Worm (Caenorhabditis elegans) whole organism, L2 larva: ENCODE measurements around the gene ZK470.1.

Experiments used
- aly-2 ChIP-seq: fragments of 150-350 bp; optimal IDR thresholded peaks from 2 replicates; lab custom pipeline; 2014; ENCODE audit warnings: missing biosample characterization, missing genetic modification characterization
- ama-1 ChIP-seq: fragments of 150-350 bp; optimal IDR thresholded peaks from 2 replicates; lab custom pipeline; 2018; ENCODE audit warnings: inconsistent platforms
- nhr-11 ChIP-seq: fragments of 150-350 bp; optimal IDR thresholded peaks from 2 replicates; lab custom pipeline; 2014; ENCODE audit warnings: missing biosample characterization, missing genetic modification characterization
- unc-55 ChIP-seq: fragments of 150-350 bp; sonication (generic microtip); optimal IDR thresholded peaks from 3 replicates; lab custom pipeline; 2014; ENCODE audit warnings: missing biosample characterization, missing genetic modification reagents, missing genetic modification characterization
- unc-62 ChIP-seq: fragments of 150-350 bp; optimal IDR thresholded peaks from 2 replicates; lab custom pipeline; 2014; ENCODE audit warnings: missing biosample characterization, missing genetic modification reagents, missing genetic modification characterization
- ztf-11 ChIP-seq: sonication (generic microtip); optimal IDR thresholded peaks from 2 replicates; lab custom pipeline; 2017; ENCODE audit warnings: missing biosample characterization, missing genetic modification characterization

DNA sequence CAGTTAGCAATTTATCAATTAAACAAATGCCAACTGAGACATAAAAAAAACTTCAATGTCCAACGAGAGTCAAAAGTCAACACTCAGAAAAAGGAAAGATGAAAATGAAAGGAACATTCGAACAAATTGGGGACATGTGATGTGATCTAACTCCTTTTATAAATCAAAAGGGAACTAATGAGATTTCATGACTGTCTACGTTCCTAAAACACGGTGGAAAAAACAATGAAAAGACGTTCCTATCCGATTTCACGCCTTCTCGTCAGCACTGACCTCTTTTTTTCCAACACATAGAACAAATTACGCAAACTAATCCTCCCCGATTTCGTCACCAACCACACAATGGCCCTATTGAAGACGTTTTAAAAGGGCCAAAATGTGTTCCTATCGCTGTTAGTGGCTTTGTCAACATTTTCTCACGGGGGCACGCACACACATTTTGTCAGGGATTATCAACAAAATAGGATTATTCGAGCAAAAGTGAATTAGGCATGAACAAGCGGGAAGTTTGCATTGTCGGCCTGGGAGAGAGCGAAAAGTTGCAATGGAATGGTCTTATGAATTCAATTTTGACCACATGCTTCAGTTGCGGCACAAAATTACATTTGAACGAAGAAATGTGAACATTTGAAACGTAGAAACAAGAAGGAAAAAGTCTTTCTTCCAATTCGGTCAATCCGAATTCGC, 4.2 kb upstream of the ZK470.1 start:
- no peak for TF ChIP-seq unc-55 (GFP tag; lab: Kevin White, UChicago)
- no peak for TF ChIP-seq nhr-11
- TF ChIP-seq ztf-11: no peak
- no peak for TF ChIP-seq unc-62 (GFP tag; lab: Kevin White, UChicago)
- no peak for TF ChIP-seq ama-1
- TF ChIP-seq aly-2 (tag; lab: Kevin White, UChicago): no peak
